Fruit fly (Drosophila melanogaster) whole organism, embryonic: Measurements from ENCODE around the gene Or7a.

ENCODE experiments used
- Antp ChIP-seq: fragments of 200-800 bp; sonication (Bioruptor generic); optimal IDR thresholded peaks from 3 replicates; lab custom pipeline; 2016; ENCODE audit warnings: missing biosample characterization, missing genetic modification characterization
- Bteb2 ChIP-seq: fragments of 200-800 bp; sonication (Bioruptor generic); optimal IDR thresholded peaks from 2 replicates; lab custom pipeline; 2016; ENCODE audit warnings: missing biosample characterization, missing genetic modification characterization
- CG10147 ChIP-seq: fragments of 200-800 bp; sonication (Bioruptor generic); optimal IDR thresholded peaks from 2 replicates; lab custom pipeline; 2019; ENCODE audit warnings: missing biosample characterization, mild to moderate bottlenecking, missing genetic modification characterization, moderate library complexity
- CG12659 ChIP-seq: fragments of 200-800 bp; sonication (Bioruptor generic); optimal IDR thresholded peaks from 3 replicates; lab custom pipeline; 2017; ENCODE audit warnings: mild to moderate bottlenecking, missing biosample characterization, missing genetic modification reagents, missing genetic modification characterization
- CG15601 ChIP-seq: fragments of 200-800 bp; sonication (Bioruptor generic); optimal IDR thresholded peaks from 3 replicates; lab custom pipeline; 2019; ENCODE audit warnings: missing biosample characterization, mild to moderate bottlenecking, missing genetic modification characterization, moderate library complexity
- CG16863 ChIP-seq: fragments of 200-800 bp; sonication (Bioruptor generic); optimal IDR thresholded peaks from 3 replicates; lab custom pipeline; 2016; ENCODE audit warnings: missing biosample characterization, missing genetic modification characterization
- CG17568 ChIP-seq: fragments of 200-800 bp; sonication (Bioruptor generic); optimal IDR thresholded peaks from 2 replicates; lab custom pipeline; 2018; ENCODE audit warnings: missing biosample characterization, mild to moderate bottlenecking, missing genetic modification characterization, moderate library complexity
- CG31441 ChIP-seq: fragments of 200-800 bp; sonication (Bioruptor generic); IDR thresholded peaks from 2 replicates; pipeline ENCODE4 v1.3.6; 2022; ENCODE audit warnings: missing biosample characterization, missing genetic modification characterization
- CG34224 ChIP-seq: fragments of 200-800 bp; sonication (Bioruptor generic); IDR thresholded peaks from 3 replicates; pipeline ENCODE4 v1.3.6; 2022; ENCODE audit warnings: missing biosample characterization, missing genetic modification characterization; ENCODE audit not compliant: partially characterized antibody
- CG34376 ChIP-seq: fragments of 200-800 bp; sonication (Bioruptor generic); optimal IDR thresholded peaks from 2 replicates; lab custom pipeline; 2018; ENCODE audit warnings: missing biosample characterization, mild to moderate bottlenecking, missing genetic modification characterization
- CG4360 ChIP-seq: fragments of 200-800 bp; sonication (Bioruptor generic); IDR thresholded peaks from 2 replicates; pipeline ENCODE4 v1.3.6; 2022; ENCODE audit warnings: missing biosample characterization, missing genetic modification characterization
- CG6254 ChIP-seq: fragments of 200-800 bp; sonication (Bioruptor generic); optimal IDR thresholded peaks from 3 replicates; lab custom pipeline; 2017; ENCODE audit warnings: mild to moderate bottlenecking, missing biosample characterization, missing genetic modification reagents, missing genetic modification characterization
- CG6813 ChIP-seq: fragments of 200-800 bp; sonication (Bioruptor generic); optimal IDR thresholded peaks from 2 replicates; lab custom pipeline; 2017; ENCODE audit warnings: missing biosample characterization, missing genetic modification characterization, mild to moderate bottlenecking, moderate library complexity, missing genetic modification reagents
- CG7786 ChIP-seq: fragments of 200-800 bp; sonication (Bioruptor generic); optimal IDR thresholded peaks from 2 replicates; lab custom pipeline; 2016; ENCODE audit warnings: missing biosample characterization, missing genetic modification characterization
- CTCF ChIP-seq: fragments of 200-800 bp; sonication (Bioruptor generic); optimal IDR thresholded peaks from 2 replicates; lab custom pipeline; 2017; ENCODE audit warnings: missing biosample characterization, mild to moderate bottlenecking, missing genetic modification characterization, moderate library complexity
- Fer2 ChIP-seq: fragments of 200-800 bp; sonication (Bioruptor generic); optimal IDR thresholded peaks from 2 replicates; lab custom pipeline; 2018; ENCODE audit warnings: missing biosample characterization, mild to moderate bottlenecking, missing genetic modification characterization, moderate library complexity
- HLH4C ChIP-seq: fragments of 200-800 bp; sonication (Bioruptor generic); IDR thresholded peaks from 3 replicates; pipeline ENCODE4 v1.3.6; 2022; ENCODE audit warnings: missing biosample characterization, missing genetic modification characterization; ENCODE audit not compliant: partially characterized antibody
- HmgZ ChIP-seq: fragments of 200-800 bp; sonication (Bioruptor generic); optimal IDR thresholded peaks from 2 replicates; lab custom pipeline; 2018; ENCODE audit warnings: missing biosample characterization, mild to moderate bottlenecking, missing genetic modification characterization
- Kr ChIP-seq: fragments of 200-800 bp; sonication (Bioruptor generic); optimal IDR thresholded peaks from 2 replicates; lab custom pipeline; 2017; ENCODE audit warnings: missing biosample characterization, mild to moderate bottlenecking, missing genetic modification characterization
- MBD-R2 ChIP-seq: fragments of 200-800 bp; sonication (Bioruptor generic); IDR thresholded peaks from 2 replicates; pipeline ENCODE4 v1.3.6; 2022; ENCODE audit warnings: missing biosample characterization, missing genetic modification characterization
- Mrtf ChIP-seq: fragments of 200-800 bp; sonication (Bioruptor generic); IDR thresholded peaks from 3 replicates; pipeline ENCODE4 v1.3.6; 2022; ENCODE audit warnings: missing biosample characterization, missing genetic modification characterization
- NFAT ChIP-seq: fragments of 200-800 bp; sonication (Bioruptor generic); IDR thresholded peaks from 2 replicates; pipeline ENCODE4 v1.3.6; 2022; ENCODE audit warnings: missing biosample characterization, missing genetic modification characterization
- Neu2 ChIP-seq: fragments of 200-800 bp; sonication (Bioruptor generic); optimal IDR thresholded peaks from 3 replicates; lab custom pipeline; 2016; ENCODE audit warnings: missing biosample characterization, missing genetic modification characterization, borderline replicate concordance
- Rx ChIP-seq: fragments of 200-800 bp; sonication (Bioruptor generic); IDR thresholded peaks from 2 replicates; pipeline ENCODE4 v1.3.6; 2022; ENCODE audit warnings: missing biosample characterization, missing genetic modification characterization
- Sry-δ ChIP-seq: fragments of 200-800 bp; sonication (Bioruptor generic); optimal IDR thresholded peaks from 2 replicates; lab custom pipeline; 2016; ENCODE audit warnings: missing biosample characterization, missing genetic modification characterization
- Usf ChIP-seq: fragments of 200-800 bp; sonication (Bioruptor generic); optimal IDR thresholded peaks from 2 replicates; lab custom pipeline; 2017; ENCODE audit warnings: missing genotype, missing biosample characterization, missing genetic modification characterization
- al ChIP-seq: fragments of 200-800 bp; sonication (Bioruptor generic); IDR thresholded peaks from 2 replicates; pipeline ENCODE4 v1.3.6; 2022; ENCODE audit warnings: missing biosample characterization, missing genetic modification characterization
- aop ChIP-seq: fragments of 200-800 bp; sonication (Bioruptor generic); IDR thresholded peaks from 2 replicates; pipeline ENCODE4 v1.3.6; 2022; ENCODE audit warnings: missing biosample characterization, missing genetic modification characterization
- ato ChIP-seq: fragments of 200-800 bp; sonication (Bioruptor generic); IDR thresholded peaks from 2 replicates; pipeline ENCODE4 v1.3.6; 2022; ENCODE audit warnings: missing biosample characterization, missing genetic modification characterization; ENCODE audit not compliant: partially characterized antibody
- cas ChIP-seq: fragments of 200-800 bp; sonication (Bioruptor generic); IDR thresholded peaks from 2 replicates; pipeline ENCODE4 v1.3.6; 2022; ENCODE audit warnings: missing biosample characterization, missing genetic modification characterization
- dmrt11E ChIP-seq: fragments of 200-800 bp; sonication (Bioruptor generic); optimal IDR thresholded peaks from 3 replicates; lab custom pipeline; 2018; ENCODE audit warnings: missing biosample characterization, mild to moderate bottlenecking, missing genetic modification characterization, moderate library complexity
- en ChIP-seq: fragments of 200-800 bp; sonication (Bioruptor generic); optimal IDR thresholded peaks from 2 replicates; lab custom pipeline; 2016; ENCODE audit warnings: missing biosample characterization, missing genetic modification characterization
- fd3F ChIP-seq: fragments of 200-800 bp; sonication (Bioruptor generic); optimal IDR thresholded peaks from 2 replicates; lab custom pipeline; 2018; ENCODE audit warnings: missing biosample characterization, mild to moderate bottlenecking, missing genetic modification characterization, moderate library complexity
- gem ChIP-seq: fragments of 200-800 bp; sonication (Bioruptor generic); optimal IDR thresholded peaks from 2 replicates; lab custom pipeline; 2019; ENCODE audit warnings: missing biosample characterization, mild to moderate bottlenecking, missing genetic modification characterization, moderate library complexity
- hbn ChIP-seq: fragments of 200-800 bp; sonication (Bioruptor generic); IDR thresholded peaks from 2 replicates; pipeline ENCODE4 v1.3.6; 2022; ENCODE audit warnings: missing biosample characterization, missing genetic modification characterization; ENCODE audit not compliant: partially characterized antibody
- lab ChIP-seq: fragments of 200-800 bp; sonication (Bioruptor generic); optimal IDR thresholded peaks from 3 replicates; lab custom pipeline; 2017; ENCODE audit warnings: missing biosample characterization, missing genetic modification characterization, mild to moderate bottlenecking, moderate library complexity, missing genetic modification reagents
- lola ChIP-seq, 3 experiments: fragments of >200 bp in 2 of 3; fragments of 200-800 bp in 1 of 3; sonication (Bioruptor generic) in 1 of 3; optimal IDR thresholded peaks; 2 replicates each; lab custom pipeline; 2017 to 2019; ENCODE audit warnings: missing biosample characterization in 3 of 3, missing genetic modification characterization in 3 of 3, mild to moderate bottlenecking in 1 of 3, moderate library complexity in 1 of 3
- oc ChIP-seq: fragments of 200-800 bp; sonication (Bioruptor generic); optimal IDR thresholded peaks from 2 replicates; lab custom pipeline; 2018; ENCODE audit warnings: missing biosample characterization, mild to moderate bottlenecking, missing genetic modification characterization, moderate library complexity
- pan ChIP-seq, 4 experiments: fragments of >200 bp in 3 of 4; fragments of 200-800 bp in 1 of 4; sonication (Bioruptor generic) in 1 of 4; optimal IDR thresholded peaks in 3 of 4; IDR thresholded peaks in 1 of 4; 2 replicates each; pipeline versions ENCODE4 v1.3.6 to Lab custom; 2017 to 2022; ENCODE audit warnings: missing biosample characterization in 2 of 4, missing genetic modification characterization in 2 of 4, mixed read lengths in 1 of 4
- peb ChIP-seq: fragments of 200-800 bp; sonication (Bioruptor generic); IDR thresholded peaks from 2 replicates; pipeline ENCODE4 v1.3.6; 2022; ENCODE audit warnings: missing biosample characterization, missing genetic modification characterization
- pzg ChIP-seq: fragments of 200-800 bp; sonication (Bioruptor generic); optimal IDR thresholded peaks from 3 replicates; lab custom pipeline; 2018; ENCODE audit warnings: missing biosample characterization, mild to moderate bottlenecking, missing genetic modification characterization, moderate library complexity
- sens-2 ChIP-seq: fragments of 200-800 bp; sonication (Bioruptor generic); IDR thresholded peaks from 2 replicates; pipeline ENCODE4 v1.3.6; 2022; ENCODE audit warnings: missing biosample characterization, missing genetic modification characterization
- shn ChIP-seq: fragments of 200-800 bp; sonication (Bioruptor generic); optimal IDR thresholded peaks from 3 replicates; lab custom pipeline; 2016; ENCODE audit warnings: missing biosample characterization, missing genetic modification characterization
- sqz ChIP-seq: fragments of 200-800 bp; sonication (Bioruptor generic); optimal IDR thresholded peaks from 3 replicates; lab custom pipeline; 2018; ENCODE audit warnings: missing biosample characterization, mild to moderate bottlenecking, missing genetic modification characterization
- ssp ChIP-seq: fragments of 200-800 bp; sonication (Bioruptor generic); IDR thresholded peaks from 2 replicates; pipeline ENCODE4 v1.3.6; 2022; ENCODE audit warnings: missing biosample characterization, missing genetic modification characterization
- tin ChIP-seq: fragments of 200-800 bp; sonication (Bioruptor generic); optimal IDR thresholded peaks from 3 replicates; lab custom pipeline; 2016; ENCODE audit warnings: missing biosample characterization, missing genetic modification characterization
- tio ChIP-seq: fragments of 200-800 bp; sonication (Bioruptor generic); optimal IDR thresholded peaks from 2 replicates; lab custom pipeline; 2017; ENCODE audit warnings: missing biosample characterization, missing genetic modification characterization, inconsistent platforms
- tna ChIP-seq: fragments of 200-800 bp; sonication (Bioruptor generic); IDR thresholded peaks from 2 replicates; pipeline ENCODE4 v1.3.6; 2022; ENCODE audit warnings: missing biosample characterization, missing genetic modification characterization; ENCODE audit not compliant: partially characterized antibody
- trh ChIP-seq: fragments of 200-800 bp; sonication (Bioruptor generic); optimal IDR thresholded peaks from 2 replicates; lab custom pipeline; 2016; ENCODE audit warnings: missing biosample characterization, missing genetic modification characterization
- usp ChIP-seq: fragments of >200 bp; optimal IDR thresholded peaks from 2 replicates; lab custom pipeline; 2017; ENCODE audit warnings: missing biosample characterization, missing genetic modification characterization

Gene Or7a

dm6 chrX:8196598-8197228 lies 31.2 kb upstream of the Or7a start (continued):
- peak; percentile 43 for TF ChIP-seq dmrt11E (tag; lab: Kevin White, UChicago)
- peak; percentile 6 for TF ChIP-seq oc (tag; lab: Kevin White, UChicago)
- no peak for TF ChIP-seq MBD-R2 (GFP tag; lab: Robert Waterston, UW)
- TF ChIP-seq lab, result peak; percentile 52
- TF ChIP-seq CG12659, result no peak
- TF ChIP-seq Bteb2, result no peak
- TF ChIP-seq tin (GFP tag; lab: Kevin White, UChicago), result peak; percentile 33
- TF ChIP-seq ato, result no peak
- TF ChIP-seq trh, result peak; percentile 11
- no peak for TF ChIP-seq tna (GFP tag; lab: Robert Waterston, UW)
- TF ChIP-seq HmgZ, result no peak
- no peak for TF ChIP-seq HLH4C (GFP tag; lab: Robert Waterston, UW)
- TF ChIP-seq Neu2 (GFP tag; lab: Kevin White, UChicago), result no peak
- 0 out of 2 replicates have a peak, but pooled peaks have one; percentile 11 for TF ChIP-seq CG4360 (GFP tag; lab: Robert Waterston, UW)
- TF ChIP-seq al (GFP tag; lab: Robert Waterston, UW), result no peak
- no peak for TF ChIP-seq sqz (GFP tag; lab: Kevin White, UChicago)
- TF ChIP-seq NFAT (GFP tag; lab: Robert Waterston, UW), result no peak
- no peak for TF ChIP-seq CG6813 (GFP tag; lab: Kevin White, UChicago)
- TF ChIP-seq CTCF, result no peak
- no peak for TF ChIP-seq Sry-δ (GFP tag; lab: Kevin White, UChicago)
- TF ChIP-seq hbn (GFP tag; lab: Robert Waterston, UW), result no peak
- no peak for TF ChIP-seq ssp (GFP tag; lab: Robert Waterston, UW)
- no peak for TF ChIP-seq CG10147 (GFP tag; lab: Kevin White, UChicago)
- no peak for TF ChIP-seq CG7786 (GFP tag; lab: Kevin White, UChicago)
- no peak for TF ChIP-seq cas (GFP tag; lab: Robert Waterston, UW)
- TF ChIP-seq pan (optimal IDR thresholded peaks at IDR 0.05; lab: Kevin White, UChicago), result no peak
- peak in 1 of 2 experiments; percentile 77 for TF ChIP-seq pan (GFP tag; optimal IDR thresholded peaks at IDR 0.05 in 1 of 2, IDR thresholded peaks at IDR 0.05 in 1 of 2)
- no peak for TF ChIP-seq fd3F (GFP tag; lab: Kevin White, UChicago)
- no peak for TF ChIP-seq CG16863 (GFP tag; lab: Kevin White, UChicago)
- TF ChIP-seq pzg (GFP tag; lab: Kevin White, UChicago), result no peak
- no peak for TF ChIP-seq en (GFP tag; lab: Kevin White, UChicago)
- TF ChIP-seq sens-2 (GFP tag; lab: Robert Waterston, UW), result 0 out of 2 replicates have a peak, but pooled peaks have one; percentile 31
- peak; percentile 56 for TF ChIP-seq gem

- TF ChIP-seq Mrtf (GFP tag; lab: Robert Waterston, UW) (0 out of 3 replicates have a peak, but pooled peaks have one; percentile 5), tio (GFP tag; lab: Kevin White, UChicago) (peak; percentile 56), CG15601 (tag; lab: Kevin White, UChicago) (no peak), aop (GFP tag; lab: Robert Waterston, UW) (no peak), CG34376 (GFP tag; lab: Kevin White, UChicago) (no peak), Antp (GFP tag; lab: Kevin White, UChicago) (no peak), usp (no peak), pzg (GFP tag; lab: Kevin White, UChicago) (no peak), shn (GFP tag; lab: Kevin White, UChicago) (no peak), Fer2 (tag; lab: Kevin White, UChicago) (no peak), Kr (GFP tag; lab: Kevin White, UChicago) (no peak), CG31441 (GFP tag; lab: Robert Waterston, UW) (peak; percentile 27; the same call in 1 of the 2 replicates), Rx (GFP tag; lab: Robert Waterston, UW) (no peak), peb (no peak), Usf (peak; percentile 12), lola (GFP tag; optimal IDR thresholded peaks at IDR 0.05; lab: Kevin White, UChicago) (peak in 1 of 3 experiments; percentile 34), CG34224 (GFP tag; lab: Robert Waterston, UW) (no peak), CG6254 (GFP tag; lab: Kevin White, UChicago) (no peak), CG17568 (no peak)
These were observed 30.6 kb upstream of the Or7a start for dm6 chrX:8196157-8196526.
